Fruit fly (Drosophila melanogaster) whole organism, prepupa: ENCODE results near the gene CG14657.
A peak's percentile ranks its signal among the peaks of the same experiment; 100 is the strongest.

Experiments
- CG10631 ChIP-seq: fragments of 200-800 bp; sonication (Bioruptor generic); optimal IDR thresholded peaks from 2 replicates; lab custom pipeline; 2016; ENCODE audit warnings: missing biosample characterization, missing genetic modification characterization
- CG10669 ChIP-seq: fragments of 200-800 bp; sonication (Bioruptor generic); optimal IDR thresholded peaks from 3 replicates; lab custom pipeline; 2018; ENCODE audit warnings: missing biosample characterization, mild to moderate bottlenecking, missing genetic modification characterization, moderate library complexity
- CG11762 ChIP-seq: fragments of 200-800 bp; sonication (Bioruptor generic); optimal IDR thresholded peaks from 3 replicates; lab custom pipeline; 2016; ENCODE audit warnings: missing biosample characterization, missing genetic modification characterization; ENCODE audit not compliant: insufficient read depth
- CG11902 ChIP-seq: fragments of 200-800 bp; sonication (Bioruptor generic); optimal IDR thresholded peaks from 3 replicates; lab custom pipeline; 2016; ENCODE audit warnings: missing biosample characterization, missing genetic modification characterization
- CG15336 ChIP-seq: fragments of 200-800 bp; sonication (Bioruptor generic); IDR thresholded peaks from 2 replicates; pipeline ENCODE4 v1.3.6; 2022; ENCODE audit warnings: missing biosample characterization, missing genetic modification characterization
- CG16779 ChIP-seq: fragments of 200-800 bp; sonication (Bioruptor generic); optimal IDR thresholded peaks from 3 replicates; lab custom pipeline; 2017; ENCODE audit warnings: missing biosample characterization, mild to moderate bottlenecking, missing genetic modification characterization
- CG3032 ChIP-seq: fragments of 200-800 bp; optimal IDR thresholded peaks from 2 replicates; lab custom pipeline; 2019; ENCODE audit warnings: missing biosample characterization, mild to moderate bottlenecking, missing genetic modification characterization, moderate library complexity
- CG31627 ChIP-seq: fragments of 200-800 bp; sonication (Bioruptor generic); optimal IDR thresholded peaks from 3 replicates; lab custom pipeline; 2016; ENCODE audit warnings: missing biosample characterization, missing genetic modification characterization
- CG32006 ChIP-seq: fragments of 200-800 bp; sonication (Bioruptor generic); optimal IDR thresholded peaks from 3 replicates; lab custom pipeline; 2017; ENCODE audit warnings: missing biosample characterization, mild to moderate bottlenecking, missing genetic modification characterization
- CG34406 ChIP-seq: fragments of 200-800 bp; sonication (Bioruptor generic); optimal IDR thresholded peaks from 3 replicates; lab custom pipeline; 2016; ENCODE audit warnings: missing biosample characterization, missing genetic modification characterization
- CG3919 ChIP-seq: fragments of 200-800 bp; sonication (Bioruptor generic); optimal IDR thresholded peaks from 3 replicates; lab custom pipeline; 2016; ENCODE audit warnings: missing biosample characterization, missing genetic modification characterization
- CG4318 ChIP-seq: fragments of 200-800 bp; sonication (Bioruptor generic); optimal IDR thresholded peaks from 3 replicates; lab custom pipeline; 2017; ENCODE audit warnings: missing biosample characterization, mild to moderate bottlenecking, missing genetic modification characterization
- CG6163 ChIP-seq: fragments of 200-800 bp; sonication (Bioruptor generic); IDR thresholded peaks from 3 replicates; pipeline ENCODE4 v1.3.6; 2022; ENCODE audit warnings: missing biosample characterization, missing genetic modification characterization
- CG6808 ChIP-seq: fragments of 200-800 bp; sonication (Bioruptor generic); optimal IDR thresholded peaks from 3 replicates; lab custom pipeline; 2017; ENCODE audit warnings: missing biosample characterization, missing genetic modification characterization, mild to moderate bottlenecking, moderate library complexity, missing genetic modification reagents
- CG6854 ChIP-seq: fragments of 200-800 bp; sonication (Bioruptor generic); optimal IDR thresholded peaks from 2 replicates; lab custom pipeline; 2017; ENCODE audit warnings: missing biosample characterization, mild to moderate bottlenecking, missing genetic modification characterization
- CG8119 ChIP-seq: fragments of 200-800 bp; sonication (Bioruptor generic); IDR thresholded peaks from 3 replicates; pipeline ENCODE4 v1.3.6; 2022; ENCODE audit warnings: missing biosample characterization, missing genetic modification characterization
- CG9139 ChIP-seq: fragments of 200-800 bp; sonication (Bioruptor generic); optimal IDR thresholded peaks from 3 replicates; lab custom pipeline; 2017; ENCODE audit warnings: missing biosample characterization, mild to moderate bottlenecking, missing genetic modification characterization
- Eip78C ChIP-seq: fragments of 200-800 bp; sonication (Bioruptor generic); peaks from one replicate; lab custom pipeline; 2016; ENCODE audit warnings: missing biosample characterization, missing genetic modification characterization
- Eip93F ChIP-seq: fragments of 200-800 bp; sonication (Bioruptor generic); optimal IDR thresholded peaks from 2 replicates; lab custom pipeline; 2016; ENCODE audit warnings: missing biosample characterization, mild to moderate bottlenecking, missing genetic modification characterization
- Ets96B ChIP-seq: fragments of 200-800 bp; optimal IDR thresholded peaks from 2 replicates; lab custom pipeline; 2019; ENCODE audit warnings: missing biosample characterization, mild to moderate bottlenecking, missing genetic modification characterization, moderate library complexity
- Gug ChIP-seq: fragments of 200-800 bp; sonication (Bioruptor generic); IDR thresholded peaks from 2 replicates; pipeline ENCODE4 v1.3.6; 2022; ENCODE audit warnings: missing biosample characterization, missing genetic modification characterization
- Hr38 ChIP-seq: sonication (Bioruptor generic); optimal IDR thresholded peaks from 2 replicates; lab custom pipeline; 2016; ENCODE audit warnings: missing biosample characterization, missing genetic modification characterization
- Hr39 ChIP-seq: fragments of 200-800 bp; sonication (Bioruptor generic); optimal IDR thresholded peaks from 2 replicates; lab custom pipeline; 2016; ENCODE audit warnings: missing biosample characterization, missing genetic modification characterization
- OdsH ChIP-seq: fragments of 200-800 bp; sonication (Bioruptor generic); optimal IDR thresholded peaks from 3 replicates; lab custom pipeline; 2016; ENCODE audit warnings: missing biosample characterization, missing genetic modification characterization
- Smox ChIP-seq: fragments of 200-800 bp; sonication (Bioruptor generic); optimal IDR thresholded peaks from 3 replicates; lab custom pipeline; 2016; ENCODE audit warnings: missing biosample characterization, missing genetic modification characterization
- Sox14 ChIP-seq: fragments of 200-800 bp; sonication (Bioruptor generic); optimal IDR thresholded peaks from 3 replicates; lab custom pipeline; 2016; ENCODE audit warnings: missing biosample characterization, missing genetic modification characterization
- achi ChIP-seq: fragments of 200-800 bp; sonication (Bioruptor generic); optimal IDR thresholded peaks from 3 replicates; lab custom pipeline; 2016; ENCODE audit warnings: missing biosample characterization, missing genetic modification characterization
- acj6 ChIP-seq: fragments of 200-800 bp; sonication (Bioruptor generic); optimal IDR thresholded peaks from 3 replicates; lab custom pipeline; 2016; ENCODE audit warnings: missing biosample characterization, missing genetic modification characterization
- cyc ChIP-seq: fragments of 200-800 bp; sonication (Bioruptor generic); optimal IDR thresholded peaks from 3 replicates; lab custom pipeline; 2016; ENCODE audit warnings: missing biosample characterization, missing genetic modification characterization
- dac ChIP-seq: fragments of 200-800 bp; sonication (Bioruptor generic); optimal IDR thresholded peaks from 2 replicates; lab custom pipeline; 2017; ENCODE audit warnings: missing biosample characterization, mild to moderate bottlenecking, missing genetic modification characterization
- dsx ChIP-seq: fragments of 200-800 bp; optimal IDR thresholded peaks from 3 replicates; lab custom pipeline; 2019; ENCODE audit warnings: missing biosample characterization, mild to moderate bottlenecking, missing genetic modification characterization, moderate library complexity; ENCODE audit not compliant: poor library complexity, severe bottlenecking
- eg ChIP-seq: fragments of 200-800 bp; sonication (Bioruptor generic); IDR thresholded peaks from 3 replicates; pipeline ENCODE4 v1.3.6; 2022; ENCODE audit warnings: missing biosample characterization, missing genetic modification characterization
- fkh ChIP-seq: fragments of 200-800 bp; sonication (Bioruptor generic); optimal IDR thresholded peaks from 3 replicates; lab custom pipeline; 2017; ENCODE audit warnings: missing biosample characterization, mild to moderate bottlenecking, missing genetic modification characterization, moderate library complexity
- net ChIP-seq: fragments of 200-800 bp; sonication (Bioruptor generic); optimal IDR thresholded peaks from 3 replicates; lab custom pipeline; 2016; ENCODE audit warnings: missing biosample characterization, missing genetic modification characterization
- salr ChIP-seq, 2 experiments: fragments of 200-800 bp; sonication (Bioruptor generic); optimal IDR thresholded peaks; 3 replicates each; lab custom pipeline; 2016 to 2018; ENCODE audit warnings: missing biosample characterization in 2 of 2, missing genetic modification characterization in 2 of 2, mild to moderate bottlenecking in 1 of 2
- spab ChIP-seq: fragments of 200-800 bp; sonication (Bioruptor generic); optimal IDR thresholded peaks from 2 replicates; lab custom pipeline; 2017; ENCODE audit warnings: missing biosample characterization, mild to moderate bottlenecking, missing genetic modification characterization, missing genetic modification reagents
- ss ChIP-seq, 2 experiments: fragments of 200-800 bp; sonication (Bioruptor generic); optimal IDR thresholded peaks; 2 replicates in 1 of 2; 3 replicates in 1 of 2; lab custom pipeline; 2017 to 2018; ENCODE audit warnings: mild to moderate bottlenecking in 2 of 2, missing biosample characterization in 2 of 2, missing genetic modification characterization in 2 of 2, moderate library complexity in 1 of 2
- svp ChIP-seq: fragments of 200-800 bp; sonication (Bioruptor generic); peaks from one replicate; lab custom pipeline; 2016; ENCODE audit warnings: missing biosample characterization, missing genetic modification characterization
- topi ChIP-seq: fragments of 200-800 bp; sonication (Bioruptor generic); optimal IDR thresholded peaks from 3 replicates; lab custom pipeline; 2016; ENCODE audit warnings: missing biosample characterization, missing genetic modification characterization
- vri ChIP-seq: fragments of 200-800 bp; sonication (Bioruptor generic); optimal IDR thresholded peaks from 3 replicates; lab custom pipeline; 2016; ENCODE audit warnings: missing biosample characterization, mild to moderate bottlenecking, missing genetic modification characterization

Gene CG14657

dm6 chr3R:4806318-4806757 lies 14.9 kb downstream of the CG14657 start (continued):
- TF ChIP-seq CG9139: peak; percentile 73
- TF ChIP-seq CG8119 (GFP tag; lab: Robert Waterston, UW): no peak
- no peak for TF ChIP-seq CG31627 (GFP tag; lab: Kevin White, UChicago)
- TF ChIP-seq CG34406 (GFP tag; lab: Kevin White, UChicago): peak; percentile 42
- TF ChIP-seq CG3919 (GFP tag; lab: Kevin White, UChicago): peak; percentile 66
- TF ChIP-seq CG3032 (tag; lab: Kevin White, UChicago): no peak
- peak; percentile 46 for TF ChIP-seq achi (GFP tag; lab: Kevin White, UChicago)
- TF ChIP-seq cyc (GFP tag; lab: Kevin White, UChicago): no peak
- peak; percentile 32 for TF ChIP-seq topi (GFP tag; lab: Kevin White, UChicago)
- no peak for TF ChIP-seq Hr38
- TF ChIP-seq ss (GFP tag; optimal IDR thresholded peaks at IDR 0.05; lab: Kevin White, UChicago): peak; percentile 60 to 73
- peak; percentile 48; the same call in 1 of the 2 replicates for TF ChIP-seq CG15336
- TF ChIP-seq svp (GFP tag; lab: Kevin White, UChicago): no peak
- no peak for TF ChIP-seq Eip93F (GFP tag; lab: Kevin White, UChicago)
- no peak for TF ChIP-seq dac (GFP tag; lab: Kevin White, UChicago)
- TF ChIP-seq OdsH (GFP tag; lab: Kevin White, UChicago): peak; percentile 2
- TF ChIP-seq CG6854: peak; percentile 91
- TF ChIP-seq Sox14 (GFP tag; lab: Kevin White, UChicago): peak; percentile 15

dm6 chr3R:4804828-4805707 lies 16.2 kb downstream of the CG14657 start:
- TF ChIP-seq CG16779 (tag; lab: Kevin White, UChicago): no peak
- TF ChIP-seq achi (GFP tag; lab: Kevin White, UChicago): peak; percentile 1
- TF ChIP-seq CG11902 (GFP tag; lab: Kevin White, UChicago): no peak
- peak; percentile 45 for TF ChIP-seq CG3032 (tag; lab: Kevin White, UChicago)
- TF ChIP-seq CG4318 (GFP tag; lab: Kevin White, UChicago): no peak
- no peak for TF ChIP-seq Hr39 (GFP tag; lab: Kevin White, UChicago)
- TF ChIP-seq CG3919 (GFP tag; lab: Kevin White, UChicago): peak; percentile 12
- TF ChIP-seq fkh (GFP tag; lab: Kevin White, UChicago): peak; percentile 64
- TF ChIP-seq Gug (GFP tag; lab: Robert Waterston, UW): no peak
- peak; percentile 28 for TF ChIP-seq dsx (GFP tag; lab: Kevin White, UChicago)
- 0 out of 3 replicates have a peak, but pooled peaks have one; percentile 8 for TF ChIP-seq CG6163
- no peak for TF ChIP-seq CG11762 (GFP tag; lab: Kevin White, UChicago)
- peak; percentile 6 for TF ChIP-seq vri (GFP tag; lab: Kevin White, UChicago)
- TF ChIP-seq Hr38: no peak
- no peak for TF ChIP-seq spab (GFP tag; lab: Kevin White, UChicago)
- TF ChIP-seq CG8119 (GFP tag; lab: Robert Waterston, UW): peak; percentile 56
- peak; percentile 13 for TF ChIP-seq CG10669
- peak; percentile 30 for TF ChIP-seq CG10631 (GFP tag; lab: Kevin White, UChicago)
- peak; percentile 5 for TF ChIP-seq CG6808 (GFP tag; lab: Kevin White, UChicago)
- TF ChIP-seq CG32006 (GFP tag; lab: Kevin White, UChicago): peak; percentile 37
- TF ChIP-seq acj6 (GFP tag; lab: Kevin White, UChicago): peak; percentile 32
- peak; percentile 20 for TF ChIP-seq Ets96B (tag; lab: Kevin White, UChicago)
- TF ChIP-seq svp (GFP tag; lab: Kevin White, UChicago): no peak
- 0 out of 3 replicates have a peak, but pooled peaks have one; percentile 6 for TF ChIP-seq eg (GFP tag; lab: Robert Waterston, UW)
- peak in 1 of 2 experiments; percentile 10 for TF ChIP-seq salr (GFP tag; optimal IDR thresholded peaks at IDR 0.05; lab: Kevin White, UChicago)
- peak; percentile 31 for TF ChIP-seq Eip78C (GFP tag; lab: Kevin White, UChicago)
- no peak for TF ChIP-seq CG31627 (GFP tag; lab: Kevin White, UChicago)
- peak; percentile 54 for TF ChIP-seq CG15336
- no peak for TF ChIP-seq dac (GFP tag; lab: Kevin White, UChicago)
- TF ChIP-seq net: peak; percentile 2
- TF ChIP-seq Eip93F (GFP tag; lab: Kevin White, UChicago): no peak
- peak; percentile 30 for TF ChIP-seq OdsH (GFP tag; lab: Kevin White, UChicago)
- TF ChIP-seq Smox (GFP tag; lab: Kevin White, UChicago): no peak
